Fruit fly (Drosophila melanogaster) whole organism, adult: ENCODE data around the gene Tif-IA.

ENCODE experiments used
- CG14711 ChIP-seq: fragments of 200-800 bp; sonication (Bioruptor generic); optimal IDR thresholded peaks from 2 replicates; lab custom pipeline; 2018; ENCODE audit warnings: missing biosample characterization, mild to moderate bottlenecking, missing genetic modification characterization, moderate library complexity
- CG33017 ChIP-seq: fragments of 200-800 bp; sonication (Bioruptor generic); optimal IDR thresholded peaks from 2 replicates; lab custom pipeline; 2018; ENCODE audit warnings: missing biosample characterization, mild to moderate bottlenecking, missing genetic modification characterization, moderate library complexity
- CG5204 ChIP-seq: fragments of 200-800 bp; sonication (Bioruptor generic); optimal IDR thresholded peaks from 2 replicates; lab custom pipeline; 2016; ENCODE audit warnings: missing biosample characterization, missing genetic modification characterization
- Clk ChIP-seq: fragments of 200-800 bp; sonication (Bioruptor generic); optimal IDR thresholded peaks from 2 replicates; lab custom pipeline; 2017; ENCODE audit warnings: missing biosample characterization, missing genetic modification characterization
- Hr96 ChIP-seq: fragments of 200-800 bp; sonication (Bioruptor generic); optimal IDR thresholded peaks from 2 replicates; lab custom pipeline; 2016; ENCODE audit warnings: missing biosample characterization, missing genetic modification characterization
- bab1 ChIP-seq: fragments of 200-800 bp; sonication (Bioruptor generic); optimal IDR thresholded peaks from 3 replicates; lab custom pipeline; 2019; ENCODE audit warnings: missing biosample characterization, mild to moderate bottlenecking, missing genetic modification characterization, moderate library complexity

dm6 chr2L:22239611-22240219 is 10.0 kb upstream of the Tif-IA start, which contains the start of gene Nubpl:
- no peak for TF ChIP-seq Clk
- no peak for TF ChIP-seq CG33017 (tag; lab: Kevin White, UChicago)
- no peak for TF ChIP-seq CG5204 (GFP tag; lab: Kevin White, UChicago)
- no peak for TF ChIP-seq CG14711 (tag; lab: Kevin White, UChicago)
- no peak for TF ChIP-seq Hr96 (GFP tag; lab: Kevin White, UChicago)
- TF ChIP-seq bab1 (GFP tag; lab: Kevin White, UChicago), result peak; percentile 19
